Worm (Caenorhabditis elegans) whole organism, late embryonic: Measurements from ENCODE around the gene nasp-2.

ENCODE experiments used
- C08G9.2 ChIP-seq: sonication (generic microtip); optimal IDR thresholded peaks from 2 replicates; lab custom pipeline; 2016; ENCODE audit warnings: mild to moderate bottlenecking, missing genetic modification characterization, moderate library complexity, missing compliant biosample characterization
- C38D4.7 ChIP-seq: fragments of 200-800 bp; sonication (Bioruptor generic); optimal IDR thresholded peaks from 2 replicates; lab custom pipeline; 2018; ENCODE audit warnings: mild to moderate bottlenecking, missing genetic modification characterization, moderate library complexity, missing compliant biosample characterization
- F13H6.1 ChIP-seq: sonication (generic microtip); optimal IDR thresholded peaks from 2 replicates; lab custom pipeline; 2016; ENCODE audit warnings: missing genetic modification characterization, missing compliant biosample characterization
- K02D7.2 ChIP-seq: sonication (generic microtip); optimal IDR thresholded peaks from 2 replicates; lab custom pipeline; 2017; ENCODE audit warnings: mild to moderate bottlenecking, missing genetic modification characterization, missing compliant biosample characterization
- T23F11.4 ChIP-seq: fragments of 200-800 bp; sonication (Bioruptor generic); optimal IDR thresholded peaks from 2 replicates; lab custom pipeline; 2018; ENCODE audit warnings: mild to moderate bottlenecking, missing genetic modification characterization, missing compliant biosample characterization
- Y22D7AL.16 ChIP-seq: sonication (generic microtip); optimal IDR thresholded peaks from 2 replicates; lab custom pipeline; 2016; ENCODE audit warnings: missing genetic modification characterization, missing compliant biosample characterization
- ceh-19 ChIP-seq: fragments of 200-800 bp; sonication (Bioruptor generic); optimal IDR thresholded peaks from 2 replicates; lab custom pipeline; 2018; ENCODE audit warnings: mild to moderate bottlenecking, missing genetic modification characterization, missing compliant biosample characterization
- ceh-22 ChIP-seq: sonication (generic microtip); optimal IDR thresholded peaks from 2 replicates; lab custom pipeline; 2017; ENCODE audit warnings: missing biosample characterization, missing genetic modification characterization
- ceh-45 ChIP-seq: fragments of 200-800 bp; sonication (Bioruptor generic); IDR thresholded peaks from 2 replicates; pipeline ENCODE4 v1.3.6; 2022; ENCODE audit warnings: missing genetic modification reagents, missing genetic modification characterization, missing compliant biosample characterization
- ceh-9 ChIP-seq: sonication (generic microtip); optimal IDR thresholded peaks from 2 replicates; lab custom pipeline; 2016; ENCODE audit warnings: mild to moderate bottlenecking, missing genetic modification characterization, inconsistent platforms, missing compliant biosample characterization
- dmd-4 ChIP-seq: sonication (generic microtip); optimal IDR thresholded peaks from 2 replicates; lab custom pipeline; 2016; ENCODE audit warnings: borderline replicate concordance, missing genetic modification characterization, missing compliant biosample characterization
- elt-2 ChIP-seq: sonication (generic microtip); optimal IDR thresholded peaks from 2 replicates; lab custom pipeline; 2016; ENCODE audit warnings: missing genetic modification reagents, missing genetic modification characterization, missing compliant biosample characterization
- ets-4 ChIP-seq: sonication (generic microtip); optimal IDR thresholded peaks from 2 replicates; lab custom pipeline; 2016; ENCODE audit warnings: missing genetic modification characterization, missing compliant biosample characterization
- fax-1 ChIP-seq: sonication (generic microtip); optimal IDR thresholded peaks from 2 replicates; lab custom pipeline; 2016; ENCODE audit warnings: missing genotype, missing genetic modification characterization, missing compliant biosample characterization
- hlh-30 ChIP-seq: sonication (generic microtip); optimal IDR thresholded peaks from 2 replicates; lab custom pipeline; 2017; ENCODE audit warnings: antibody characterized with exemption, missing genetic modification characterization, missing compliant biosample characterization; ENCODE audit not compliant: insufficient read depth
- lim-6 ChIP-seq: sonication (generic microtip); optimal IDR thresholded peaks from 2 replicates; lab custom pipeline; 2016; ENCODE audit warnings: missing genetic modification characterization, missing compliant biosample characterization
- lin-11 ChIP-seq: fragments of 200-800 bp; sonication (Bioruptor generic); optimal IDR thresholded peaks from 2 replicates; lab custom pipeline; 2018; ENCODE audit warnings: mild to moderate bottlenecking, missing genetic modification characterization, missing compliant biosample characterization
- mec-3 ChIP-seq: sonication (generic microtip); optimal IDR thresholded peaks from 2 replicates; lab custom pipeline; 2016; ENCODE audit warnings: borderline replicate concordance, missing genetic modification characterization, missing compliant biosample characterization
- nfya-1 ChIP-seq: sonication (generic microtip); optimal IDR thresholded peaks from 2 replicates; lab custom pipeline; 2017; ENCODE audit warnings: missing genetic modification characterization, mild to moderate bottlenecking, missing compliant biosample characterization, antibody characterized with exemption, moderate library complexity
- npax-4 ChIP-seq: sonication (generic microtip); optimal IDR thresholded peaks from 2 replicates; lab custom pipeline; 2016; ENCODE audit warnings: missing genetic modification characterization, missing compliant biosample characterization
- odd-2 ChIP-seq: sonication (generic microtip); optimal IDR thresholded peaks from 2 replicates; lab custom pipeline; 2017; ENCODE audit warnings: antibody characterized with exemption, mild to moderate bottlenecking, missing genetic modification characterization, missing compliant biosample characterization
- pag-3 ChIP-seq: sonication (generic microtip); optimal IDR thresholded peaks from 2 replicates; lab custom pipeline; 2016; ENCODE audit warnings: missing compliant biosample characterization, missing genetic modification characterization, borderline replicate concordance
- pha-4 ChIP-seq: fragments of 150-350 bp; optimal IDR thresholded peaks from 2 replicates; lab custom pipeline; 2018; ENCODE audit warnings: missing biosample characterization, missing genetic modification reagents, missing genetic modification characterization
- rnt-1 ChIP-seq: sonication (generic microtip); optimal IDR thresholded peaks from 2 replicates; lab custom pipeline; 2016; ENCODE audit warnings: missing genetic modification characterization, missing compliant biosample characterization
- sdc-2 ChIP-seq: sonication (generic microtip); optimal IDR thresholded peaks from 2 replicates; lab custom pipeline; 2016; ENCODE audit warnings: missing genotype, missing genetic modification characterization, missing compliant biosample characterization
- sox-2 ChIP-seq: fragments of 200-800 bp; sonication (Bioruptor generic); IDR thresholded peaks from 2 replicates; pipeline ENCODE4 v1.3.6; 2022; ENCODE audit warnings: missing genetic modification reagents, missing genetic modification characterization, missing compliant biosample characterization
- sox-4 ChIP-seq: sonication (generic microtip); optimal IDR thresholded peaks from 2 replicates; lab custom pipeline; 2017; ENCODE audit warnings: mild to moderate bottlenecking, missing genetic modification characterization, inconsistent platforms, missing compliant biosample characterization
- syd-9 ChIP-seq: sonication (generic microtip); optimal IDR thresholded peaks from 2 replicates; lab custom pipeline; 2016; ENCODE audit warnings: mild to moderate bottlenecking, missing genetic modification characterization, moderate library complexity, missing compliant biosample characterization
- tbx-7 ChIP-seq: sonication (generic microtip); optimal IDR thresholded peaks from 2 replicates; lab custom pipeline; 2016; ENCODE audit warnings: missing genotype, missing genetic modification characterization, missing compliant biosample characterization
- ttx-3 ChIP-seq: sonication (generic microtip); optimal IDR thresholded peaks from 2 replicates; lab custom pipeline; 2016; ENCODE audit warnings: missing genetic modification reagents, missing genetic modification characterization, missing compliant biosample characterization
- unc-3 ChIP-seq, 2 experiments: fragments of 200-800 bp in 1 of 2; sonication (Bioruptor generic) in 1 of 2; sonication (generic microtip) in 1 of 2; conservative IDR thresholded peaks in 1 of 2; optimal IDR thresholded peaks in 1 of 2; 2 replicates each; pipeline versions ENCODE4 v1.3.6 to Lab custom; 2016 to 2022; ENCODE audit warnings: missing compliant biosample characterization in 2 of 2, missing genetic modification characterization in 2 of 2, missing genetic modification reagents in 1 of 2
- unc-55 ChIP-seq: sonication (generic microtip); optimal IDR thresholded peaks from 2 replicates; lab custom pipeline; 2017; ENCODE audit warnings: missing biosample characterization, missing genetic modification reagents, missing genetic modification characterization
- ztf-16 ChIP-seq: sonication (generic microtip); optimal IDR thresholded peaks from 2 replicates; lab custom pipeline; 2017; ENCODE audit warnings: missing genetic modification characterization, missing compliant biosample characterization

The nasp-2 gene

ce11 chrV:13339633-13340290, 27.7 kb upstream of the nasp-2 start, which contains the start of the genes str-4 and lgc-48:
str-4 (minus strand) TSS chrV:13339733.
lgc-48 (plus strand) TSS chrV:13340240.
- TF ChIP-seq syd-9 (tag; lab: Kevin White, UChicago) (no peak), unc-3 (GFP tag; conservative IDR thresholded peaks at IDR 0.05; lab: Robert Waterston, UW) (no peak), unc-3 (tag; optimal IDR thresholded peaks at IDR 0.05; lab: Kevin White, UChicago) (no peak), ztf-16 (tag; lab: Kevin White, UChicago) (no peak), ceh-9 (no peak), sdc-2 (tag; lab: Kevin White, UChicago) (no peak), K02D7.2 (tag; lab: Kevin White, UChicago) (no peak), ceh-19 (GFP tag; lab: Kevin White, UChicago) (no peak), C08G9.2 (tag; lab: Kevin White, UChicago) (no peak), sox-2 (GFP tag; lab: Robert Waterston, UW) (no peak), ceh-22 (tag; lab: Kevin White, UChicago) (no peak), nfya-1 (tag; lab: Kevin White, UChicago) (no peak), sox-4 (tag; lab: Kevin White, UChicago) (no peak), rnt-1 (tag; lab: Kevin White, UChicago) (no peak), ttx-3 (no peak), Y22D7AL.16 (tag; lab: Kevin White, UChicago) (no peak)
- TF ChIP-seq, all 69 proteins: peak for 0

ce11 chrV:13338037-13338436, 26.0 kb upstream of the nasp-2 start:
- TF ChIP-seq elt-2 (no peak), unc-55 (GFP tag; lab: Kevin White, UChicago) (no peak), T23F11.4 (GFP tag; lab: Kevin White, UChicago) (no peak), ceh-22 (tag; lab: Kevin White, UChicago) (no peak), odd-2 (tag; lab: Kevin White, UChicago) (no peak), dmd-4 (no peak), F13H6.1 (tag; lab: Kevin White, UChicago) (no peak), sox-4 (tag; lab: Kevin White, UChicago) (no peak), pha-4 (no peak), sox-2 (GFP tag; lab: Robert Waterston, UW) (no peak)
- TF ChIP-seq, all 69 proteins: peak for 0

ce11 chrV:13335883-13336419, 23.9 kb upstream of the nasp-2 start, which contains the start of gene C50B6.9:
C50B6.9 (plus strand) TSS chrV:13336369.
- TF ChIP-seq lim-6 (tag; lab: Kevin White, UChicago) = no peak
- TF ChIP-seq hlh-30 (tag; lab: Kevin White, UChicago) = peak; percentile 1

- TF ChIP-seq tbx-7 (tag; lab: Kevin White, UChicago) = no peak
- no peak for TF ChIP-seq npax-4
- no peak for TF ChIP-seq ttx-3
- no peak for TF ChIP-seq ets-4 (tag; lab: Kevin White, UChicago)
- TF ChIP-seq C38D4.7 (GFP tag; lab: Kevin White, UChicago) = no peak
- no peak for TF ChIP-seq pag-3 (tag; lab: Kevin White, UChicago)
- TF ChIP-seq syd-9 (tag; lab: Kevin White, UChicago) = no peak
- TF ChIP-seq ceh-45 (GFP tag; lab: Robert Waterston, UW) = no peak
- TF ChIP-seq dmd-4 = no peak
- TF ChIP-seq lin-11 = no peak
- no peak for TF ChIP-seq fax-1
- TF ChIP-seq mec-3 = no peak
- TF ChIP-seq, all 69 proteins: peak for 0
Observed at ce11 chrV:13334447-13334846, 22.4 kb upstream of the nasp-2 start.
